Fruit fly (Drosophila melanogaster) whole organism, embryonic: ENCODE data around the gene Rbcn-3B.
A peak's percentile ranks its signal among the peaks of the same experiment; 100 is the strongest.

Source experiments
- Bgb ChIP-seq: fragments of 200-800 bp; sonication (Bioruptor generic); IDR thresholded peaks from 2 replicates; pipeline ENCODE4 v1.3.6; 2022; ENCODE audit warnings: missing biosample characterization, missing genetic modification characterization; ENCODE audit not compliant: partially characterized antibody
- CG10366 ChIP-seq: fragments of 200-800 bp; sonication (Bioruptor generic); IDR thresholded peaks from 2 replicates; pipeline ENCODE4 v1.3.6; 2022; ENCODE audit warnings: missing biosample characterization, missing genetic modification characterization
- CG10431 ChIP-seq: fragments of 200-800 bp; sonication (Bioruptor generic); optimal IDR thresholded peaks from 3 replicates; lab custom pipeline; 2018; ENCODE audit warnings: missing biosample characterization, mild to moderate bottlenecking, missing genetic modification characterization
- CG10565 ChIP-seq: fragments of 200-800 bp; sonication (Bioruptor generic); optimal IDR thresholded peaks from 3 replicates; lab custom pipeline; 2016; ENCODE audit warnings: missing biosample characterization, mild to moderate bottlenecking, missing genetic modification characterization
- CG11560 ChIP-seq: fragments of 200-800 bp; sonication (Bioruptor generic); IDR thresholded peaks from 3 replicates; pipeline ENCODE4 v1.3.6; 2022; ENCODE audit warnings: missing biosample characterization, missing genetic modification characterization
- CG12104 ChIP-seq: fragments of 200-800 bp; sonication (Bioruptor generic); optimal IDR thresholded peaks from 3 replicates; lab custom pipeline; 2016; ENCODE audit warnings: missing biosample characterization, missing genetic modification characterization
- CG1233 ChIP-seq: fragments of 200-800 bp; sonication (Bioruptor generic); optimal IDR thresholded peaks from 4 replicates; lab custom pipeline; 2018; ENCODE audit warnings: missing biosample characterization, mild to moderate bottlenecking, missing genetic modification characterization
- CG13287 ChIP-seq: fragments of 200-800 bp; sonication (Bioruptor generic); IDR thresholded peaks from 2 replicates; pipeline ENCODE4 v1.3.6; 2022; ENCODE audit warnings: missing biosample characterization, missing genetic modification characterization; ENCODE audit not compliant: partially characterized antibody
- CG15073 ChIP-seq: fragments of 200-800 bp; sonication (Bioruptor generic); optimal IDR thresholded peaks from 2 replicates; lab custom pipeline; 2016; ENCODE audit warnings: missing biosample characterization, missing genetic modification characterization
- CG16863 ChIP-seq: fragments of 200-800 bp; sonication (Bioruptor generic); optimal IDR thresholded peaks from 3 replicates; lab custom pipeline; 2016; ENCODE audit warnings: missing biosample characterization, missing genetic modification characterization
- CG17802 ChIP-seq: fragments of 200-800 bp; sonication (Bioruptor generic); optimal IDR thresholded peaks from 2 replicates; lab custom pipeline; 2018; ENCODE audit warnings: missing biosample characterization, mild to moderate bottlenecking, missing genetic modification characterization, moderate library complexity
- CG2120 ChIP-seq: fragments of 200-800 bp; sonication (Bioruptor generic); optimal IDR thresholded peaks from 3 replicates; lab custom pipeline; 2016; ENCODE audit warnings: missing biosample characterization, missing genetic modification characterization
- CG3163 ChIP-seq: fragments of 200-800 bp; sonication (Bioruptor generic); optimal IDR thresholded peaks from 3 replicates; lab custom pipeline; 2016; ENCODE audit warnings: missing biosample characterization, missing genetic modification characterization
- CG3838 ChIP-seq: fragments of 200-800 bp; sonication (Bioruptor generic); optimal IDR thresholded peaks from 3 replicates; lab custom pipeline; 2016; ENCODE audit warnings: missing biosample characterization, missing genetic modification characterization
- CG7271 ChIP-seq: fragments of 200-800 bp; sonication (Bioruptor generic); optimal IDR thresholded peaks from 2 replicates; lab custom pipeline; 2018; ENCODE audit warnings: missing biosample characterization, mild to moderate bottlenecking, missing genetic modification characterization, moderate library complexity
- CG7987 ChIP-seq: fragments of 200-800 bp; sonication (Bioruptor generic); optimal IDR thresholded peaks from 2 replicates; lab custom pipeline; 2018; ENCODE audit warnings: missing biosample characterization, mild to moderate bottlenecking, missing genetic modification characterization, moderate library complexity
- CTCF ChIP-seq: fragments of 200-800 bp; sonication (Bioruptor generic); optimal IDR thresholded peaks from 2 replicates; lab custom pipeline; 2017; ENCODE audit warnings: missing biosample characterization, mild to moderate bottlenecking, missing genetic modification characterization, moderate library complexity
- Dref ChIP-seq: fragments of 200-800 bp; sonication (Bioruptor generic); IDR thresholded peaks from 2 replicates; pipeline ENCODE4 v1.3.6; 2022; ENCODE audit warnings: missing biosample characterization, missing genetic modification characterization
- Ets97D ChIP-seq: fragments of 200-800 bp; sonication (Bioruptor generic); optimal IDR thresholded peaks from 3 replicates; lab custom pipeline; 2016; ENCODE audit warnings: missing biosample characterization, missing genetic modification characterization
- Fer1 ChIP-seq: fragments of 200-800 bp; sonication (Bioruptor generic); optimal IDR thresholded peaks from 2 replicates; lab custom pipeline; 2017; ENCODE audit warnings: missing biosample characterization, mild to moderate bottlenecking, missing genetic modification characterization
- Hsf ChIP-seq: fragments of 200-800 bp; sonication (Bioruptor generic); optimal IDR thresholded peaks from 3 replicates; lab custom pipeline; 2016; ENCODE audit warnings: missing biosample characterization, missing genetic modification characterization
- MBD-R2 ChIP-seq: fragments of 200-800 bp; sonication (Bioruptor generic); IDR thresholded peaks from 2 replicates; pipeline ENCODE4 v1.3.6; 2022; ENCODE audit warnings: missing biosample characterization, missing genetic modification characterization
- Max ChIP-seq: fragments of 200-800 bp; sonication (Bioruptor generic); optimal IDR thresholded peaks from 2 replicates; lab custom pipeline; 2016; ENCODE audit warnings: missing biosample characterization, mild to moderate bottlenecking, missing genetic modification characterization
- NC2α ChIP-seq: fragments of 200-800 bp; sonication (Bioruptor generic); optimal IDR thresholded peaks from 2 replicates; lab custom pipeline; 2016; ENCODE audit warnings: missing biosample characterization, missing genetic modification characterization
- Scr ChIP-seq: fragments of 200-800 bp; sonication (Bioruptor generic); IDR thresholded peaks from 2 replicates; pipeline ENCODE4 v1.3.6; 2022; ENCODE audit warnings: missing biosample characterization, missing genetic modification characterization; ENCODE audit not compliant: partially characterized antibody
- Xbp1 ChIP-seq: fragments of 200-800 bp; sonication (Bioruptor generic); optimal IDR thresholded peaks from 3 replicates; lab custom pipeline; 2016; ENCODE audit warnings: missing biosample characterization, mild to moderate bottlenecking, missing genetic modification characterization
- az2 ChIP-seq: fragments of 200-800 bp; sonication (Bioruptor generic); optimal IDR thresholded peaks from 3 replicates; lab custom pipeline; 2016; ENCODE audit warnings: missing biosample characterization, missing genetic modification characterization
- chif ChIP-seq, 2 experiments: fragments of 200-800 bp; sonication (Bioruptor generic); optimal IDR thresholded peaks; 3 replicates each; lab custom pipeline; 2016; ENCODE audit warnings: missing biosample characterization in 2 of 2, missing genetic modification characterization in 2 of 2
- corto ChIP-seq: fragments of 200-800 bp; sonication (Bioruptor generic); optimal IDR thresholded peaks from 2 replicates; lab custom pipeline; 2016; ENCODE audit warnings: missing biosample characterization, mild to moderate bottlenecking, missing genetic modification characterization, moderate library complexity
- crol ChIP-seq: fragments of 200-800 bp; sonication (Bioruptor generic); IDR thresholded peaks from 2 replicates; pipeline ENCODE4 v1.3.6; 2022; ENCODE audit warnings: missing biosample characterization, missing genetic modification characterization
- dm ChIP-seq: fragments of 200-800 bp; sonication (Bioruptor generic); optimal IDR thresholded peaks from 3 replicates; lab custom pipeline; 2016; ENCODE audit warnings: missing biosample characterization, missing genetic modification characterization
- esg ChIP-seq: fragments of 200-800 bp; sonication (Bioruptor generic); conservative IDR thresholded peaks from 2 replicates; pipeline ENCODE4 v1.3.6; 2022; ENCODE audit warnings: missing biosample characterization, missing genetic modification characterization
- eve ChIP-seq, 2 experiments: fragments of >200 bp; optimal IDR thresholded peaks; 2 replicates each; lab custom pipeline; 2017; ENCODE audit warnings: missing biosample characterization in 2 of 2, missing genetic modification characterization in 2 of 2
- fu2 ChIP-seq: fragments of 200-800 bp; sonication (Bioruptor generic); optimal IDR thresholded peaks from 2 replicates; lab custom pipeline; 2016; ENCODE audit warnings: missing biosample characterization, missing genetic modification characterization
- gem ChIP-seq: fragments of 200-800 bp; sonication (Bioruptor generic); optimal IDR thresholded peaks from 2 replicates; lab custom pipeline; 2019; ENCODE audit warnings: missing biosample characterization, mild to moderate bottlenecking, missing genetic modification characterization, moderate library complexity
- ham ChIP-seq: fragments of 200-800 bp; sonication (Bioruptor generic); IDR thresholded peaks from 2 replicates; pipeline ENCODE4 v1.3.6; 2022; ENCODE audit warnings: missing biosample characterization, missing genetic modification characterization
- hth ChIP-seq: fragments of >200 bp; optimal IDR thresholded peaks from 2 replicates; lab custom pipeline; 2017; ENCODE audit warnings: inconsistent platforms
- kah ChIP-seq: fragments of 200-800 bp; sonication (Bioruptor generic); optimal IDR thresholded peaks from 2 replicates; lab custom pipeline; 2018; ENCODE audit warnings: missing biosample characterization, mild to moderate bottlenecking, missing genetic modification characterization
- lola ChIP-seq, 3 experiments: fragments of >200 bp in 2 of 3; fragments of 200-800 bp in 1 of 3; sonication (Bioruptor generic) in 1 of 3; optimal IDR thresholded peaks; 2 replicates each; lab custom pipeline; 2017 to 2019; ENCODE audit warnings: missing biosample characterization in 3 of 3, missing genetic modification characterization in 3 of 3, mild to moderate bottlenecking in 1 of 3, moderate library complexity in 1 of 3
- luna ChIP-seq: fragments of 200-800 bp; sonication (Bioruptor generic); optimal IDR thresholded peaks from 2 replicates; lab custom pipeline; 2016; ENCODE audit warnings: missing biosample characterization, missing genetic modification characterization
- oc ChIP-seq: fragments of 200-800 bp; sonication (Bioruptor generic); optimal IDR thresholded peaks from 2 replicates; lab custom pipeline; 2018; ENCODE audit warnings: missing biosample characterization, mild to moderate bottlenecking, missing genetic modification characterization, moderate library complexity
- row ChIP-seq: fragments of 200-800 bp; sonication (Bioruptor generic); IDR thresholded peaks from 3 replicates; pipeline ENCODE4 v1.3.6; 2022; ENCODE audit warnings: missing biosample characterization, missing genetic modification characterization
- sc ChIP-seq, 3 experiments: fragments of >200 bp in 2 of 3; fragments of 200-800 bp in 1 of 3; sonication (Bioruptor generic) in 1 of 3; optimal IDR thresholded peaks; 2 replicates in 2 of 3; 3 replicates in 1 of 3; lab custom pipeline; 2017; ENCODE audit warnings: mild to moderate bottlenecking in 1 of 3, missing biosample characterization in 1 of 3, missing genetic modification characterization in 1 of 3, missing genetic modification reagents in 1 of 3
- scrt ChIP-seq: fragments of 200-800 bp; sonication (Bioruptor generic); optimal IDR thresholded peaks from 2 replicates; lab custom pipeline; 2018; ENCODE audit warnings: missing biosample characterization, mild to moderate bottlenecking, missing genetic modification characterization, moderate library complexity
- sim ChIP-seq: fragments of 200-800 bp; sonication (Bioruptor generic); IDR thresholded peaks from 2 replicates; pipeline ENCODE4 v1.3.6; 2022; ENCODE audit warnings: missing biosample characterization, missing genetic modification characterization
- sr ChIP-seq: fragments of 200-800 bp; sonication (Bioruptor generic); IDR thresholded peaks from 3 replicates; pipeline ENCODE4 v1.3.6; 2022; ENCODE audit warnings: missing biosample characterization, missing genetic modification characterization
- ttk ChIP-seq: fragments of 200-800 bp; sonication (Bioruptor generic); IDR thresholded peaks from 2 replicates; pipeline ENCODE4 v2.1.2; 2022; ENCODE audit warnings: missing biosample characterization, missing genetic modification characterization
- tup ChIP-seq: fragments of 200-800 bp; sonication (Bioruptor generic); optimal IDR thresholded peaks from 2 replicates; lab custom pipeline; 2016; ENCODE audit warnings: missing biosample characterization, mild to moderate bottlenecking, missing genetic modification characterization, moderate library complexity
- unc-4 ChIP-seq: fragments of 200-800 bp; sonication (Bioruptor generic); IDR thresholded peaks from 2 replicates; pipeline ENCODE4 v1.3.6; 2022; ENCODE audit warnings: missing biosample characterization, missing genetic modification characterization; ENCODE audit not compliant: partially characterized antibody
- usp ChIP-seq: fragments of >200 bp; optimal IDR thresholded peaks from 2 replicates; lab custom pipeline; 2017; ENCODE audit warnings: missing biosample characterization, missing genetic modification characterization
- zfh2 ChIP-seq: fragments of 200-800 bp; sonication (Bioruptor generic); optimal IDR thresholded peaks from 2 replicates; lab custom pipeline; 2016; ENCODE audit warnings: missing biosample characterization, missing genetic modification characterization

Rbcn-3B gene

DNA sequence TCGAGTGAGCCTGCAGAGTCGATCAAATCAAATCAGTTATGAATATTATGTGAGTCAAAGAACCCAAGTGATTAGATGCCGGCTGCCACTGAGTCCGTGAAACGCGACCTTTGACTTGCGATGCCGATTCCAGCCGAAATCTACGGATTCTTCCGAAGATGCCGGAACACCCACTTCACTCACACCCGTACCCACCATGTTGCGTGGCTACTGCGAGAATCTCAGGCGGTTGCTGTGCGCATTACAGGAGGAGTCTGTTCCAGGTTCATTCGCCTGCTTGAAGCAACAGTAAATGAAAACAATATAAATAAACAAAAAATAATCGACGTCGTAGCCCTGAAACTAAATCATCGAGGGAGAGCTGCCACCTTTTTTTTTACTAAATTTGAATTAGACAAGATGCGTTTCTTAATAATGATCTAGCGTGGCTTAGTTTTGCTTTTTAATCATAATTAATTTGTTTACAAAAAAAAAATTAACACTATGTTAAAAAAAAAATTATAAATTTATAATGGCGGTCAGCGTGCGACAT, 7.0 kb upstream of the Rbcn-3B start, which contains the start of gene Ldaf1 (continued):
- TF ChIP-seq CG10431: peak; percentile 22
- TF ChIP-seq CG3838 (GFP tag; lab: Kevin White, UChicago): no peak
- 0 out of 2 replicates have a peak, but pooled peaks have one; percentile 23 for TF ChIP-seq Scr (GFP tag; lab: Robert Waterston, UW)
- TF ChIP-seq gem (tag; lab: Kevin White, UChicago): peak; percentile 16
- no peak for TF ChIP-seq Hsf (GFP tag; lab: Kevin White, UChicago)
- TF ChIP-seq eve (GFP tag; optimal IDR thresholded peaks at IDR 0.05; lab: Kevin White, UChicago): no peak
- no peak for TF ChIP-seq CG11560 (tag; lab: Robert Waterston, UW)
- no peak for TF ChIP-seq zfh2 (GFP tag; lab: Kevin White, UChicago)
- no peak for TF ChIP-seq Bgb (GFP tag; lab: Robert Waterston, UW)
- no peak for TF ChIP-seq sim
- TF ChIP-seq row (GFP tag; lab: Robert Waterston, UW): peak; percentile 44; the same call in 1 of the 3 replicates
- no peak for TF ChIP-seq CTCF (GFP tag; lab: Kevin White, UChicago)
- TF ChIP-seq chif (GFP tag; optimal IDR thresholded peaks at IDR 0.05; lab: Kevin White, UChicago): no peak
- no peak for TF ChIP-seq Max
- peak; percentile 23; the same call in 1 of the 2 replicates for TF ChIP-seq CG13287 (GFP tag; lab: Robert Waterston, UW)
- TF ChIP-seq CG12104 (GFP tag; lab: Kevin White, UChicago): no peak
- no peak for TF ChIP-seq CG7271
- no peak for TF ChIP-seq hth
- no peak for TF ChIP-seq corto
- peak; percentile 5 for TF ChIP-seq Fer1 (GFP tag; lab: Kevin White, UChicago)
- no peak for TF ChIP-seq sc (optimal IDR thresholded peaks at IDR 0.05; lab: Kevin White, UChicago)
- no peak for TF ChIP-seq sc (GFP tag; optimal IDR thresholded peaks at IDR 0.05; lab: Kevin White, UChicago)
- no peak for TF ChIP-seq usp (GFP tag; lab: Kevin White, UChicago)
- no peak for TF ChIP-seq kah (GFP tag; lab: Kevin White, UChicago)
- TF ChIP-seq CG7987 (GFP tag; lab: Kevin White, UChicago): no peak
- TF ChIP-seq ham (GFP tag; lab: Robert Waterston, UW): no peak
- TF ChIP-seq unc-4: no peak
- TF ChIP-seq CG1233 (GFP tag; lab: Kevin White, UChicago): no peak
- no peak for TF ChIP-seq CG15073 (GFP tag; lab: Kevin White, UChicago)
- no peak for TF ChIP-seq ttk (GFP tag; lab: Robert Waterston, UW)
- TF ChIP-seq NC2α: no peak
- TF ChIP-seq tup: no peak
- TF ChIP-seq CG16863 (GFP tag; lab: Kevin White, UChicago): no peak
- no peak for TF ChIP-seq CG3163 (GFP tag; lab: Kevin White, UChicago)
- TF ChIP-seq sr (GFP tag; lab: Robert Waterston, UW): no peak
- TF ChIP-seq fu2: no peak
- TF ChIP-seq CG10565: no peak
- TF ChIP-seq crol: no peak
- TF ChIP-seq CG17802 (tag; lab: Kevin White, UChicago): no peak
- peak; percentile 7 for TF ChIP-seq CG2120 (GFP tag; lab: Kevin White, UChicago)
- TF ChIP-seq lola (GFP tag; optimal IDR thresholded peaks at IDR 0.05; lab: Kevin White, UChicago): no peak
- no peak for TF ChIP-seq esg
- TF ChIP-seq az2 (GFP tag; lab: Kevin White, UChicago): no peak
- no peak for TF ChIP-seq dm (GFP tag; lab: Kevin White, UChicago)
- no peak for TF ChIP-seq oc (tag; lab: Kevin White, UChicago)
- peak; percentile 48 for TF ChIP-seq Dref (GFP tag; lab: Robert Waterston, UW)
- peak; percentile 65 for TF ChIP-seq MBD-R2 (GFP tag; lab: Robert Waterston, UW)
- no peak for TF ChIP-seq Xbp1 (GFP tag; lab: Kevin White, UChicago)
- peak; percentile 36 for TF ChIP-seq scrt
- no peak for TF ChIP-seq CG10366
- no peak for TF ChIP-seq luna (GFP tag; lab: Kevin White, UChicago)
- no peak for TF ChIP-seq Ets97D (GFP tag; lab: Kevin White, UChicago)
